Worm (Caenorhabditis elegans): Measurements from ENCODE around the gene srx-39.

ce11 chrV:5126793-5127192 lies 30.8 kb downstream of the srx-39 start, which contains the start of gene F14F9.5:
- TF ChIP-seq snpc-4 (tag; optimal IDR thresholded peaks at IDR 0.05) (no peak), ces-1 (GFP tag; optimal IDR thresholded peaks at IDR 0.05) (no peak), pha-4 (tag; optimal IDR thresholded peaks at IDR 0.05) (no peak), blmp-1 (tag; optimal IDR thresholded peaks at IDR 0.05) (no peak), nhr-12 (tag; optimal IDR thresholded peaks at IDR 0.05) (no peak), unc-62 (GFP tag; optimal IDR thresholded peaks at IDR 0.05) (no peak)

Data from whole organism, mixed stage, embryonic.